Worm (Caenorhabditis elegans): ENCODE measurements around the gene utp-20.

Gene utp-20

DNA sequence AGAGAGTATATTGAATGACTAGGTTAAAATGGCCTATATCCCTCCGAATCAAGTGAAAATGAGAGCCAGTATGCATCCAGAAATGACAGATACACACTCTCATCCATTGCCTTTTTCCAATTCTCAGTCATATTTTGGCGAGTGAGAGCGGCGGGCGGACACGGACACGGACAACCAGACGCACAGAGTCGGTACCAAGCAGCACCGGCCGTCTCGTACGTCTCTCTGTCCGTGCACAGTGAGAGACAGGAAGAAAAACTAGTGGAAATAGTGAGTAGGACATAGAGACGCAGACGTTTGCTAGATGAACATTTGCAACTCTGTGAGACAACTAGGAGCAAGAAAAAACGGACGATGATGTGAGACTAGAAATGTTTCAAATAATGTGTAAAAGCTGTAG is 27.1 kb downstream of the utp-20 start:
- peak; percentile 56 for TF ChIP-seq C34F6.9 (tag; optimal IDR thresholded peaks at IDR 0.05)
- TF ChIP-seq lsy-2 (tag; optimal IDR thresholded peaks at IDR 0.05) = peak in 1 of 2 experiments; percentile 59
- peak; percentile 43 for TF ChIP-seq zag-1 (tag; optimal IDR thresholded peaks at IDR 0.05)
- peak; percentile 57 for TF ChIP-seq nhr-129 (tag; optimal IDR thresholded peaks at IDR 0.05)
- TF ChIP-seq ztf-11 (tag; optimal IDR thresholded peaks at IDR 0.05) = no peak
- peak; percentile 63 for TF ChIP-seq unc-55 (GFP tag; optimal IDR thresholded peaks at IDR 0.05)
- peak; percentile 11 for TF ChIP-seq F13H6.1 (tag; optimal IDR thresholded peaks at IDR 0.05)
- no peak for TF ChIP-seq snpc-4 (tag; optimal IDR thresholded peaks at IDR 0.05)
- TF ChIP-seq fos-1 (tag; optimal IDR thresholded peaks at IDR 0.05) = peak; percentile 39

- TF ChIP-seq nhr-25 (tag; optimal IDR thresholded peaks at IDR 0.05) (no peak), F13H6.1 (tag; optimal IDR thresholded peaks at IDR 0.05) (peak; percentile 28), fos-1 (tag; optimal IDR thresholded peaks at IDR 0.05) (peak; percentile 57), lin-13 (GFP tag; optimal IDR thresholded peaks at IDR 0.05) (peak; percentile 5), nhr-21 (tag; optimal IDR thresholded peaks at IDR 0.05) (peak; percentile 50), sma-9 (GFP tag; optimal IDR thresholded peaks at IDR 0.05) (peak; percentile 63), sma-9 (tag; optimal IDR thresholded peaks at IDR 0.05) (no peak), lin-11 (tag; optimal IDR thresholded peaks at IDR 0.05) (peak; percentile 4), nhr-12 (tag; optimal IDR thresholded peaks at IDR 0.05) (no peak), gmeb-1 (tag; optimal IDR thresholded peaks at IDR 0.05) (peak; percentile 51), nhr-129 (tag; optimal IDR thresholded peaks at IDR 0.05) (peak; percentile 68), sma-3 (GFP tag; optimal IDR thresholded peaks at IDR 0.05) (peak; percentile 48), sem-4 (tag; optimal IDR thresholded peaks at IDR 0.05) (no peak), R02D3.7 (tag; optimal IDR thresholded peaks at IDR 0.05) (no peak), C34F6.9 (tag; optimal IDR thresholded peaks at IDR 0.05) (peak; percentile 37), unc-62 (GFP tag; optimal IDR thresholded peaks at IDR 0.05) (no peak), crh-2 (tag; optimal IDR thresholded peaks at IDR 0.05) (peak; percentile 18), peb-1 (tag; optimal IDR thresholded peaks at IDR 0.05) (no peak)
These were observed 28.9 kb downstream of the utp-20 start, which contains the start of gene mpz-3 for ce11 chrII:6565077-6565476. Gene mpz-3, minus strand, starts transcription at chrII:6565396.

- TF ChIP-seq unc-62 (GFP tag; optimal IDR thresholded peaks at IDR 0.05) (no peak), ztf-4 (tag; optimal IDR thresholded peaks at IDR 0.05) (no peak), ztf-11 (tag; optimal IDR thresholded peaks at IDR 0.05) (no peak), nhr-6 (tag; optimal IDR thresholded peaks at IDR 0.05) (no peak), nhr-12 (tag; optimal IDR thresholded peaks at IDR 0.05) (no peak), snpc-4 (tag; optimal IDR thresholded peaks at IDR 0.05) (no peak), skn-1 (tag; optimal IDR thresholded peaks at IDR 0.05) (no peak), ama-1 (optimal IDR thresholded peaks at IDR 0.05) (no peak), sma-3 (GFP tag; optimal IDR thresholded peaks at IDR 0.05) (no peak), blmp-1 (tag; optimal IDR thresholded peaks at IDR 0.05; ENCODE audit: insufficient read depth) (no peak), lin-11 (tag; optimal IDR thresholded peaks at IDR 0.05) (no peak), ztf-1 (GFP tag; conservative IDR thresholded peaks at IDR 0.05) (no peak)
These were observed 30.5 kb downstream of the utp-20 start, which contains the start of the genes F18C5.5 and F18C5.9 for ce11 chrII:6566628-6567180. Gene F18C5.5, minus strand, starts transcription at chrII:6566728. Gene F18C5.9, plus strand, starts transcription at chrII:6567130.

DNA sequence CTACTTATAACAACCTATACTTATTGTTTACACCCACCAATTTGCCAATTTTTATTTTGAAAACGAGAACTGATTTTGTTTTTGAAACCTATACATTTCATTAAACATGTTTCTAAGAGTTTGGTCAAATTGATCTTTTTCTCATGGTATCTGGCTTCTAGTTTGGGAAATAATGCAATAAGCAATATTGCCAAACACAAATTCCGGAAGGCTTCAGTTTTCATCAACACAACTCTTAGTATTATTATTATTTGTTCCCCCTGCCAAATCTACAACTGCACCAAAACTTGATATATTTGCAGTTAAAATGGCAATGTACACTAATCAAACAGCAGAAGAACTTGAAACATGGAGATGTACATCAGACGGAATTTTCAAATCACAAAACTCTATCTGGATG is 32.5 kb downstream of the utp-20 start, which contains the start of gene sra-27:
Gene sra-27, plus strand, starts transcription at position 301 of the 400 bp plus-strand sequence.
- no peak for TF ChIP-seq nhr-11 (tag; optimal IDR thresholded peaks at IDR 0.05)
- no peak for TF ChIP-seq lin-13 (GFP tag; optimal IDR thresholded peaks at IDR 0.05)
- TF ChIP-seq unc-55 (GFP tag; optimal IDR thresholded peaks at IDR 0.05) = no peak
- TF ChIP-seq snpc-4 (tag; optimal IDR thresholded peaks at IDR 0.05) = no peak
- no peak for TF ChIP-seq unc-62 (GFP tag; optimal IDR thresholded peaks at IDR 0.05)
- no peak for TF ChIP-seq nhr-77 (tag; optimal IDR thresholded peaks at IDR 0.05)
- no peak for TF ChIP-seq dmd-4 (tag; optimal IDR thresholded peaks at IDR 0.05)

DNA sequence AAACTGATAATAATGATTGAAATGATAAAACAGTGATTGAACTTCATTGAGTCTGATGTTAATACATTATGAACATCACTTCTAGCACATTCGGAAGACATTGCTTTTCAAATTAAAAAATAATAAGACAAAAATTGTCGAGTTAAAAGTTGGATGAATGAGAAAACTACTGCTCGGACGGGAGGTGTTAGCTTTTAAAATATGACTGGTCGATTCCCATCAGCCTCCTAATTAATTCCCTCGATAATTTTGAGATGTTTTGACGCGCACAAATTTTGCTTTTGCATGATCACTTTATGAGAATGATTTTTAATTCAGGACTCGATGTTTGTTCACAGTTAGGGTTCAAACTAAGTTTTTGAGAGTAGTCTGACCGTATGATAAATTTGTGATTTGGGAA is 37.5 kb downstream of the utp-20 start, which contains the start of gene sra-28:
Gene sra-28, minus strand, starts transcription at position 101 of the 400 bp plus-strand sequence.
- TF ChIP-seq ztf-11 (tag; optimal IDR thresholded peaks at IDR 0.05) (no peak), nhr-10 (tag; optimal IDR thresholded peaks at IDR 0.05) (no peak), snpc-4 (tag; optimal IDR thresholded peaks at IDR 0.05) (no peak), ceh-16 (tag; optimal IDR thresholded peaks at IDR 0.05) (no peak), nhr-12 (tag; optimal IDR thresholded peaks at IDR 0.05) (no peak), lin-39 (tag; optimal IDR thresholded peaks at IDR 0.05) (no peak), nhr-129 (tag; optimal IDR thresholded peaks at IDR 0.05) (no peak), nhr-11 (tag; optimal IDR thresholded peaks at IDR 0.05) (no peak), unc-62 (GFP tag; optimal IDR thresholded peaks at IDR 0.05) (no peak), mbf-1 (tag; optimal IDR thresholded peaks at IDR 0.05) (no peak), nhr-77 (tag; optimal IDR thresholded peaks at IDR 0.05) (no peak)
